Worm (Caenorhabditis elegans): ENCODE data around the gene nhr-187.

ce11 chrV:3814009-3814408, 48.7 kb downstream of the nhr-187 start:
- TF ChIP-seq ztf-11 (tag; optimal IDR thresholded peaks at IDR 0.05) (no peak), nhr-12 (tag; optimal IDR thresholded peaks at IDR 0.05) (no peak), nhr-10 (tag; optimal IDR thresholded peaks at IDR 0.05) (no peak), skn-1 (tag; optimal IDR thresholded peaks at IDR 0.05) (no peak)

Measured in whole organism, L2 larva.